Worm (Caenorhabditis elegans): ENCODE measurements around the gene hach-1.

DNA sequence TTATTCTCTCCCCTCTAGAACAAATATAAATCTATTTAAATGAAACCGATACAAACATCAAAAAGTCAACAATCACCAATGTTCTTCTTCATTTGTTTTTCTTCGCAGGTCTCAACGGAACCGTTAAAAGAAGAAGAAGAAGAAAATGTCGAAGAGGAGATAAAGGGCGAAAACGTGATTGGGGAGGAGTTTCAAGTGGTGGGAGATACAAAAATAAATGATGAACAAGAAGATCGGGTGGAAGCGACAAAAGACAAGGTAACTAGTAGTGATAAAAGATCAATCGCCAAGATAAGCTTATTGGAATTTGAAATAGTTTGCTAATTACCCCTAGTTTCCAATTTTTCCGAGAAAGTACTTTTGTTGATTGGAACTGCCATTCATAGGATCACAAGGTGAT is 5.1 kb upstream of the hach-1 start:
- TF ChIP-seq ztf-18 (tag; optimal IDR thresholded peaks at IDR 0.05), result no peak
- TF ChIP-seq attf-6 (GFP tag; IDR thresholded peaks at IDR 0.05), result no peak
- no peak for TF ChIP-seq B0019.2 (GFP tag; conservative IDR thresholded peaks at IDR 0.05)
- TF ChIP-seq snpc-4 (GFP tag; optimal IDR thresholded peaks at IDR 0.05), result no peak
- TF ChIP-seq snpc-4 (tag; optimal IDR thresholded peaks at IDR 0.05), result no peak
- TF ChIP-seq ama-1 (optimal IDR thresholded peaks at IDR 0.05), result no peak
- TF ChIP-seq ama-1 (GFP tag; optimal IDR thresholded peaks at IDR 0.05), result no peak
- TF ChIP-seq hlh-26 (GFP tag; conservative IDR thresholded peaks at IDR 0.05), result no peak
- no peak for TF ChIP-seq dox-1 (GFP tag; IDR thresholded peaks at IDR 0.05)
- TF ChIP-seq zim-3 (tag; optimal IDR thresholded peaks at IDR 0.05), result no peak
- no peak for TF ChIP-seq ZK185.1 (tag; optimal IDR thresholded peaks at IDR 0.05; ENCODE audit: poor library complexity, severe bottlenecking)
- TF ChIP-seq aptf-2 (GFP tag; conservative IDR thresholded peaks at IDR 0.05), result no peak
- TF ChIP-seq sea-2 (GFP tag; IDR thresholded peaks at IDR 0.05), result no peak
